Worm (Caenorhabditis elegans): ENCODE measurements around the gene C17C3.11.
"Not testable (repeated sequence)": the region's sequence is repeated elsewhere in the genome, so short reads cannot be mapped to it uniquely, and the experiment has no call there.

DNA sequence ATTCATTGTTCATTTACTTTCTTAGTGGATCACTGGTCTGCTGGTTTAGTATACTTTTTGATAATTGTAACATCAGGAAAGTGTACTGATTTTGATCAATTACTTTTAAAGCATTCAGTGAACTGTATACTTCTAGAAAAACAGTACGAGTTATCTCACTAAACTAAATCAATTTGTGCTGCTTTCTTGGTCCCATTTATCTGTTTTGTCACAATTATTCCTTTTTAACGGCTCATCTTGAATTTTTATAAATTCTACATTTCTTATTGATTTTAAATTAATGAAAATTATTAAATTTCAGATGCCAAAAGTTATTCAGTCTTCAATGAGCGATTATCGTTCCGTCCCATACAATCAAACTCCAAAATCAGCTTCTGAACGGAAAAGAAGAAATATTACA, 2.7 kb upstream of the C17C3.11 start, which contains the start of gene hlh-25:
- not testable (repeated sequence) for TF ChIP-seq npax-4 (tag; optimal IDR thresholded peaks at IDR 0.05); nhr-11 (tag; optimal IDR thresholded peaks at IDR 0.05); dmd-4 (tag; optimal IDR thresholded peaks at IDR 0.05; ENCODE audit: borderline replicate concordance); ama-1 (optimal IDR thresholded peaks at IDR 0.05); unc-86 (tag; optimal IDR thresholded peaks at IDR 0.05); lin-11 (tag; optimal IDR thresholded peaks at IDR 0.05); fkh-10 (GFP tag; optimal IDR thresholded peaks at IDR 0.05); T23F11.4 (GFP tag; optimal IDR thresholded peaks at IDR 0.05); sox-4 (tag; optimal IDR thresholded peaks at IDR 0.05)
